Worm (Caenorhabditis elegans): ENCODE measurements around the gene T19C3.4.

Gene T19C3.4

DNA sequence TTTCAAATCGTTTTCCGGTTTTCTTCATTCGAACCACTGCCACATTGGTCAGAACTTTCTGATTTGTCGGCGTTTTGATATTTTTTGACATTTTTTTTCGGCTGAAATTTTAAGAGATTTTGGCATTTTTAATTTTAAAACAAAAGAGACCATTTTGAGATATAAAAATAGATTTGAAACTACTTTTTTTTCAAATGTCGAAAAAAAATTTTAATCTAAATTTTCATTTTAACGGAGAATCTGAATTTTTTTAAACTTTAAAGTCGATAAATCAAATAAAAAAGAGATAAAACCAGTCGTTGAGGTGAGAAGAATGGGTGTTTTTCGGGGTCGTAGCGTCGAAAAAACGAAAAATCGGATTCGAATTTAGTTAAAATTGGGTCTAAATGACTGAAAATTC, 18.3 kb upstream of the T19C3.4 start, which contains the start of gene sbds-1:
Gene sbds-1 (minus strand): TSS at position 101 of the 400 bp plus-strand sequence.
- TF ChIP-seq eor-1 (tag; optimal IDR thresholded peaks at IDR 0.05) (no peak), egl-5 (tag; optimal IDR thresholded peaks at IDR 0.05) (no peak), elt-1 (tag; optimal IDR thresholded peaks at IDR 0.05) (no peak), nfya-1 (tag; optimal IDR thresholded peaks at IDR 0.05; ENCODE audit: insufficient read depth) (no peak)

DNA sequence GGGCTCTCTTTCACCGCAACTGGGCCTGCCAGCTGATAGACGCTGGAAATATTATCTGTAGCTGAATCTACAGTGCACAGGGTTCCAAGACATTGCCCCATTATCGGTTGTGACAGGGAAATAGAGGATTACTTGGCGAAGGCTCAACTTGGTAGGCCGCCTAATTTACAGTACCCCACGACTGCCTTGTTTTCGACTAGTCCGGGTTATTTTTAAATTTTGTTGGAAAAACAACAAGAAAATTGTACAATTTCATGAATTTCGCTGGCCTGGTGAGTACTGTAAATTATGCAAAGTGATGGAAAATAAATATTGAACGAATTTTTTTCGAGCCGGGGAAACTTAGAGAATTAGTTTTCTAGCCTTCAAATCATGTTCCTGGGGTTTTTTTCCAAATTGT, 16.0 kb upstream of the T19C3.4 start, which contains the start of gene T19C3.7:
Gene T19C3.7 (minus strand): TSS at position 101 of the 400 bp plus-strand sequence.
- TF ChIP-seq eor-1 (tag; optimal IDR thresholded peaks at IDR 0.05): no peak
- no peak for TF ChIP-seq pha-4 (tag; optimal IDR thresholded peaks at IDR 0.05)
- no peak for TF ChIP-seq R02D3.7 (tag; optimal IDR thresholded peaks at IDR 0.05)
- no peak for TF ChIP-seq snpc-4 (tag; optimal IDR thresholded peaks at IDR 0.05)
- TF ChIP-seq ceh-9 (tag; optimal IDR thresholded peaks at IDR 0.05): no peak
- TF ChIP-seq fkh-10 (GFP tag; optimal IDR thresholded peaks at IDR 0.05): no peak
- TF ChIP-seq nhr-237 (tag; optimal IDR thresholded peaks at IDR 0.05): no peak

DNA sequence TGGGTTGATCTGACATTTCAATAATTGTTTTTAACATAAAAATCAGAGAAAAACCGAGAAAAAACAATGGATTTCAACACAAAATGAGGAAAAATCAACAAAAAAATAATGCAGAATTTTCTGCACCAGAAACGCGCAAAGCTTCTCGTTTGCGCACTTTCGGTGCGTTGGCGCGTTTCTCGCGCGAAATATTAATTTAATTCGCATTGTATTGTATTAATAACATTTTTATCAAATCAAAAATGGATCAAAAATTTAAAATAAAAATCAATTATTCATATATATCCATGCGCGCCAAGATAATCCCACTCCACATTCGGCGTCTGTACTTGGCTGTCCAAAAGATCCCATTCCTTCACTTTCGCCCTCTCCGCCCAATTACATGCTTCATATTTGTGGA, 14.6 kb upstream of the T19C3.4 start, which contains the start of gene fem-2:
Gene fem-2 (minus strand): TSS at position 9 of the 400 bp plus-strand sequence.
- TF ChIP-seq snpc-4 (tag; optimal IDR thresholded peaks at IDR 0.05) (peak; percentile 11), pha-4 (tag; optimal IDR thresholded peaks at IDR 0.05) (peak; percentile 46), nfya-1 (tag; optimal IDR thresholded peaks at IDR 0.05; ENCODE audit: insufficient read depth) (peak; percentile 41), hmg-11 (tag; optimal IDR thresholded peaks at IDR 0.05) (peak; percentile 56), ceh-16 (tag; optimal IDR thresholded peaks at IDR 0.05) (no peak), nhr-76 (tag; optimal IDR thresholded peaks at IDR 0.05) (no peak), aly-2 (tag; optimal IDR thresholded peaks at IDR 0.05) (no peak), lin-39 (tag; optimal IDR thresholded peaks at IDR 0.05) (peak; percentile 8), skn-1 (tag; optimal IDR thresholded peaks at IDR 0.05) (no peak), nhr-25 (tag; optimal IDR thresholded peaks at IDR 0.05) (no peak), unc-39 (tag; optimal IDR thresholded peaks at IDR 0.05) (no peak), lin-15B (tag; optimal IDR thresholded peaks at IDR 0.05) (peak; percentile 22), nhr-23 (tag; optimal IDR thresholded peaks at IDR 0.05) (peak; percentile 23)

DNA sequence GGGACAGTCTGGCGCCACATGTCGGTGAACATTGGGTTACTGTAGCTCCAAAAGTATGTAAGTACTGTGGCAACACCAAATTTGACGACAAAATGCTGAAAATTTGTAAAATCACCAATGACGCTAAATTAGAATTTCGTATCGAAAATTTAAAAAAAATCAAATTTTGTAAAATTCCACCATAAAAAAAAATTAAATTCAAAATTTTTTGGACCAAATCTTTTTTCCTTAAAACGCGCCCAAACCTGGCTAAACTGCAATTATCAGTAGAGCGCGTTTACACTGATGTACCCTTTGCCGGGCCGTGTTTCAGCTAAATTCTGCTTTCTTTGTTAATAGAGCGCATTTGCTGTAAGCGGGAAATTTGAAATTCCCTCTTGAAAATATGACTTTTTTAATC, 11.4 kb upstream of the T19C3.4 start, which contains the start of gene T19C3.6:
Gene T19C3.6 (minus strand): TSS at position 101 of the 400 bp plus-strand sequence.
- TF ChIP-seq fkh-10 (GFP tag; optimal IDR thresholded peaks at IDR 0.05) (no peak), sea-2 (GFP tag; optimal IDR thresholded peaks at IDR 0.05) (no peak), nhr-11 (tag; optimal IDR thresholded peaks at IDR 0.05) (no peak), nhr-77 (tag; optimal IDR thresholded peaks at IDR 0.05) (no peak), pqm-1 (tag; optimal IDR thresholded peaks at IDR 0.05) (no peak), mml-1 (tag; optimal IDR thresholded peaks at IDR 0.05) (no peak), lin-39 (tag; optimal IDR thresholded peaks at IDR 0.05) (no peak), tbx-2 (tag; optimal IDR thresholded peaks at IDR 0.05) (no peak), elt-3 (tag; optimal IDR thresholded peaks at IDR 0.05) (no peak), nhr-25 (tag; optimal IDR thresholded peaks at IDR 0.05) (no peak), zag-1 (tag; optimal IDR thresholded peaks at IDR 0.05) (no peak), egl-5 (tag; optimal IDR thresholded peaks at IDR 0.05) (no peak), aly-2 (tag; optimal IDR thresholded peaks at IDR 0.05) (no peak), elt-2 (tag; optimal IDR thresholded peaks at IDR 0.05) (no peak), lsy-12 (tag; optimal IDR thresholded peaks at IDR 0.05) (no peak), nhr-43 (tag; optimal IDR thresholded peaks at IDR 0.05; ENCODE audit: poor library complexity, severe bottlenecking) (no peak)

DNA sequence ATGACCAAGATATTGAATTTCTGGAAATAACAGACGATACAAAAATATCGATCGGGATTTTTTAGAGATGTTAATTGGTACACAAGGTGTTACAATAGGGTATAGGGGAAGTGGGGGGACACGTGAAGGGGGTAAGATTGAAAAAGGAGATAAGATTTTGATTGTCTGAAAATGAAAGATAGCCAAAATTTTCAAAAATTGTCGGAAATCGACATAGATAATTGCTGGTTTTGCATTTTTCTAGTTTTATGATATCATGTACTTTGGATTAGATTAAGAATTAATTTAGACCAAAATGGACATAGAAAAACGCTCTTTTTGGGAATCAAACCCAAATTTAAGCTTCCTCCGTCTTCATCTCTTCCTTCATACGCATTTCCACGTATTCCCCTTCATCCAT, 7.8 kb upstream of the T19C3.4 start, which contains the start of gene T19C3.5:
Gene T19C3.5 (minus strand): TSS at position 101 of the 400 bp plus-strand sequence.
- no peak for TF ChIP-seq R02D3.7 (tag; optimal IDR thresholded peaks at IDR 0.05)
- TF ChIP-seq nhr-25 (tag; optimal IDR thresholded peaks at IDR 0.05): no peak
- TF ChIP-seq hmg-11 (tag; optimal IDR thresholded peaks at IDR 0.05): no peak
- TF ChIP-seq nhr-43 (tag; optimal IDR thresholded peaks at IDR 0.05; ENCODE audit: poor library complexity, severe bottlenecking): no peak
- TF ChIP-seq elt-3 (tag; optimal IDR thresholded peaks at IDR 0.05): no peak
- TF ChIP-seq pqm-1 (tag; optimal IDR thresholded peaks at IDR 0.05): no peak
- TF ChIP-seq nhr-77 (tag; optimal IDR thresholded peaks at IDR 0.05): no peak
- TF ChIP-seq tbx-2 (tag; optimal IDR thresholded peaks at IDR 0.05): no peak
- TF ChIP-seq egl-27 (tag; optimal IDR thresholded peaks at IDR 0.05): no peak
- TF ChIP-seq lin-15B (tag; optimal IDR thresholded peaks at IDR 0.05): no peak
- no peak for TF ChIP-seq nhr-11 (tag; optimal IDR thresholded peaks at IDR 0.05)
- TF ChIP-seq nhr-12 (tag; optimal IDR thresholded peaks at IDR 0.05): no peak
- no peak for TF ChIP-seq elt-2 (tag; optimal IDR thresholded peaks at IDR 0.05)
- TF ChIP-seq ceh-82 (tag; optimal IDR thresholded peaks at IDR 0.05): no peak
- TF ChIP-seq fkh-10 (GFP tag; optimal IDR thresholded peaks at IDR 0.05): no peak
- no peak for TF ChIP-seq nhr-23 (tag; optimal IDR thresholded peaks at IDR 0.05)
- TF ChIP-seq nfya-1 (tag; optimal IDR thresholded peaks at IDR 0.05; ENCODE audit: insufficient read depth): no peak
